Worm (Caenorhabditis elegans): Measurements from ENCODE around the gene K05G3.2.

The K05G3.2 gene

ce11 chrX:16485322-16485721 lies 9.4 kb upstream of the K05G3.2 start:
- TF ChIP-seq nhr-28 (tag; optimal IDR thresholded peaks at IDR 0.05) = no peak
- TF ChIP-seq fkh-10 (GFP tag; optimal IDR thresholded peaks at IDR 0.05) = peak; percentile 29
- no peak for TF ChIP-seq xbp-1 (tag; optimal IDR thresholded peaks at IDR 0.05)
- TF ChIP-seq F16B12.6 (tag; optimal IDR thresholded peaks at IDR 0.05) = no peak

ce11 chrX:16487068-16487658 lies 7.6 kb upstream of the K05G3.2 start, which contains the start of gene cah-3:
Gene cah-3, plus strand, starts transcription at chrX:16487481.
- TF ChIP-seq ztf-4 (tag; optimal IDR thresholded peaks at IDR 0.05) = no peak
- peak; percentile 38 for TF ChIP-seq elt-2 (tag; optimal IDR thresholded peaks at IDR 0.05)
- TF ChIP-seq xbp-1 (tag; optimal IDR thresholded peaks at IDR 0.05) = no peak
- TF ChIP-seq unc-62 (GFP tag; optimal IDR thresholded peaks at IDR 0.05) = no peak
- no peak for TF ChIP-seq rnt-1 (tag; optimal IDR thresholded peaks at IDR 0.05)
- no peak for TF ChIP-seq skn-1 (tag; optimal IDR thresholded peaks at IDR 0.05)
- no peak for TF ChIP-seq mep-1 (tag; optimal IDR thresholded peaks at IDR 0.05)
- TF ChIP-seq fkh-10 (GFP tag; optimal IDR thresholded peaks at IDR 0.05) = peak; percentile 67
- TF ChIP-seq blmp-1 (tag; optimal IDR thresholded peaks at IDR 0.05) = no peak
- TF ChIP-seq pqm-1 (tag; optimal IDR thresholded peaks at IDR 0.05) = no peak
- no peak for TF ChIP-seq egl-13 (tag; optimal IDR thresholded peaks at IDR 0.05)
- no peak for TF ChIP-seq nhr-12 (tag; optimal IDR thresholded peaks at IDR 0.05)
- TF ChIP-seq isw-1 (GFP tag; IDR thresholded peaks at IDR 0.05) = no peak
- no peak for TF ChIP-seq sup-37 (GFP tag; optimal IDR thresholded peaks at IDR 0.05)
- TF ChIP-seq aha-1 (tag; optimal IDR thresholded peaks at IDR 0.05) = no peak
- TF ChIP-seq nhr-90 (tag; optimal IDR thresholded peaks at IDR 0.05; ENCODE audit: poor library complexity) = no peak
- TF ChIP-seq nhr-84 (tag; optimal IDR thresholded peaks at IDR 0.05) = no peak
- no peak for TF ChIP-seq aly-2 (tag; optimal IDR thresholded peaks at IDR 0.05)
- TF ChIP-seq dsc-1 (tag; optimal IDR thresholded peaks at IDR 0.05) = no peak
- no peak for TF ChIP-seq tlp-1 (tag; optimal IDR thresholded peaks at IDR 0.05)
- no peak for TF ChIP-seq lin-39 (tag; optimal IDR thresholded peaks at IDR 0.05)
- no peak for TF ChIP-seq lsy-2 (tag; optimal IDR thresholded peaks at IDR 0.05)
- TF ChIP-seq fos-1 (tag; optimal IDR thresholded peaks at IDR 0.05) = no peak
- peak; percentile 51 for TF ChIP-seq lin-14 (GFP tag; optimal IDR thresholded peaks at IDR 0.05)

- TF ChIP-seq unc-98 (GFP tag; IDR thresholded peaks at IDR 0.05) (no peak), ces-1 (GFP tag; optimal IDR thresholded peaks at IDR 0.05) (no peak), swsn-7 (tag; optimal IDR thresholded peaks at IDR 0.05) (no peak), C16A3.4 (tag; optimal IDR thresholded peaks at IDR 0.05) (no peak), lin-14 (GFP tag; optimal IDR thresholded peaks at IDR 0.05) (no peak), fkh-4 (tag; optimal IDR thresholded peaks at IDR 0.05; ENCODE audit: borderline replicate concordance) (no peak), rnt-1 (tag; optimal IDR thresholded peaks at IDR 0.05) (no peak), aly-2 (tag; optimal IDR thresholded peaks at IDR 0.05) (no peak), lin-13 (GFP tag; optimal IDR thresholded peaks at IDR 0.05) (no peak), nhr-77 (tag; optimal IDR thresholded peaks at IDR 0.05) (no peak), skn-1 (tag; optimal IDR thresholded peaks at IDR 0.05) (no peak), pag-3 (tag; optimal IDR thresholded peaks at IDR 0.05; ENCODE audit: borderline replicate concordance, insufficient read depth) (no peak)
Observed at ce11 chrX:16490753-16491152, 4.0 kb upstream of the K05G3.2 start.

ce11 chrX:16501032-16501431 lies 6.3 kb downstream of the K05G3.2 start, which contains the start of gene K05G3.1:
Gene K05G3.1, plus strand, starts transcription at chrX:16501332.
- TF ChIP-seq ztf-11 (tag; optimal IDR thresholded peaks at IDR 0.05) = no peak
- TF ChIP-seq alr-1 (tag; optimal IDR thresholded peaks at IDR 0.05; ENCODE audit: borderline replicate concordance) = no peak
- no peak for TF ChIP-seq grh-1 (GFP tag; IDR thresholded peaks at IDR 0.05)
- TF ChIP-seq unc-30 (tag; optimal IDR thresholded peaks at IDR 0.05) = no peak
- no peak for TF ChIP-seq nhr-28 (tag; optimal IDR thresholded peaks at IDR 0.05)
- TF ChIP-seq tlp-1 (tag; optimal IDR thresholded peaks at IDR 0.05) = no peak
- no peak for TF ChIP-seq lin-13 (GFP tag; optimal IDR thresholded peaks at IDR 0.05)
- TF ChIP-seq mef-2 (tag; optimal IDR thresholded peaks at IDR 0.05) = no peak
- TF ChIP-seq aha-1 (tag; optimal IDR thresholded peaks at IDR 0.05) = no peak
- no peak for TF ChIP-seq irx-1 (tag; optimal IDR thresholded peaks at IDR 0.05)
- TF ChIP-seq xbp-1 (tag; optimal IDR thresholded peaks at IDR 0.05) = no peak
- no peak for TF ChIP-seq tbx-2 (tag; optimal IDR thresholded peaks at IDR 0.05)
- no peak for TF ChIP-seq aly-2 (tag; optimal IDR thresholded peaks at IDR 0.05)
- no peak for TF ChIP-seq unc-130 (tag; optimal IDR thresholded peaks at IDR 0.05)
